Fruit fly (Drosophila melanogaster) Kc167 (cell line): ENCODE results near the gene CG33288.

ENCODE experiments used
- Myc ChIP-seq: fragments of >200 bp; optimal IDR thresholded peaks from 2 replicates; lab custom pipeline; 2017; ENCODE audit warnings: missing external identifiers
- Sin3A ChIP-seq: fragments of >200 bp; optimal IDR thresholded peaks from 2 replicates; lab custom pipeline; 2018; ENCODE audit warnings: missing external identifiers
- h ChIP-seq: fragments of >200 bp; optimal IDR thresholded peaks from 3 replicates; lab custom pipeline; 2018; ENCODE audit warnings: missing external identifiers
- insv ChIP-seq: fragments of >200 bp; optimal IDR thresholded peaks from 3 replicates; lab custom pipeline; 2018; ENCODE audit warnings: missing external identifiers
- psq ChIP-seq: fragments of >200 bp; optimal IDR thresholded peaks from 2 replicates; lab custom pipeline; 2017; ENCODE audit warnings: missing external identifiers
- ttk ChIP-seq: sonication (Bioruptor generic); optimal IDR thresholded peaks from 2 replicates; lab custom pipeline; 2017; ENCODE audit warnings: missing external identifiers

CG33288 gene

dm6 chr3L:21427490-21427889 is at the start of gene CG33288:
TSS of gene CG33288 (plus strand) at chr3L:21427790.
- no peak for TF ChIP-seq insv (lab: Kevin White, UChicago)
- TF ChIP-seq ttk (lab: Kevin White, UChicago): no peak
- no peak for TF ChIP-seq Sin3A
- no peak for TF ChIP-seq psq (lab: Kevin White, UChicago)
- no peak for TF ChIP-seq h (lab: Kevin White, UChicago)
- TF ChIP-seq Myc (lab: Kevin White, UChicago): no peak

dm6 chr3L:21380126-21380525 is 47.5 kb upstream of the CG33288 start:
- TF ChIP-seq insv (lab: Kevin White, UChicago) (no peak), psq (lab: Kevin White, UChicago) (no peak), h (lab: Kevin White, UChicago) (no peak), Sin3A (no peak), ttk (lab: Kevin White, UChicago) (no peak), Myc (lab: Kevin White, UChicago) (no peak)

dm6 chr3L:21380581-21381175 is 46.9 kb upstream of the CG33288 start:
- TF ChIP-seq Myc (lab: Kevin White, UChicago): no peak
- TF ChIP-seq insv (lab: Kevin White, UChicago): no peak
- no peak for TF ChIP-seq ttk (lab: Kevin White, UChicago)
- TF ChIP-seq psq (lab: Kevin White, UChicago): no peak
- TF ChIP-seq h (lab: Kevin White, UChicago): no peak
- TF ChIP-seq Sin3A: no peak

dm6 chr3L:21381746-21382145 is 45.8 kb upstream of the CG33288 start:
- no peak for TF ChIP-seq psq (lab: Kevin White, UChicago)
- no peak for TF ChIP-seq Myc (lab: Kevin White, UChicago)
- TF ChIP-seq insv (lab: Kevin White, UChicago): no peak
- no peak for TF ChIP-seq ttk (lab: Kevin White, UChicago)
- TF ChIP-seq Sin3A: no peak
- TF ChIP-seq h (lab: Kevin White, UChicago): no peak

- TF ChIP-seq insv (lab: Kevin White, UChicago) (no peak), Myc (lab: Kevin White, UChicago) (no peak)
Observed at dm6 chr3L:21382158-21382610, 45.4 kb upstream of the CG33288 start, which contains the start of gene rgn. TSS of gene rgn (plus strand) at chr3L:21382501.

dm6 chr3L:21383440-21383839 is 44.1 kb upstream of the CG33288 start:
- TF ChIP-seq ttk (lab: Kevin White, UChicago) (no peak), insv (lab: Kevin White, UChicago) (no peak), h (lab: Kevin White, UChicago) (no peak), Myc (lab: Kevin White, UChicago) (no peak), psq (lab: Kevin White, UChicago) (no peak)

- TF ChIP-seq h (lab: Kevin White, UChicago): no peak
- TF ChIP-seq ttk (lab: Kevin White, UChicago): no peak
- TF ChIP-seq Myc (lab: Kevin White, UChicago): no peak
- TF ChIP-seq Sin3A: no peak
- no peak for TF ChIP-seq insv (lab: Kevin White, UChicago)
- no peak for TF ChIP-seq psq (lab: Kevin White, UChicago)
Observed at dm6 chr3L:21385699-21386098, 41.9 kb upstream of the CG33288 start.

dm6 chr3L:21386917-21387316 is 40.7 kb upstream of the CG33288 start:
- TF ChIP-seq insv (lab: Kevin White, UChicago) (no peak), ttk (lab: Kevin White, UChicago) (no peak), Myc (lab: Kevin White, UChicago) (no peak), h (lab: Kevin White, UChicago) (no peak), psq (lab: Kevin White, UChicago) (no peak), Sin3A (no peak)

- TF ChIP-seq ttk (lab: Kevin White, UChicago) (no peak), insv (lab: Kevin White, UChicago) (no peak), Sin3A (no peak), Myc (lab: Kevin White, UChicago) (no peak), h (lab: Kevin White, UChicago) (no peak), psq (lab: Kevin White, UChicago) (no peak)
Observed at dm6 chr3L:21388824-21389223, 38.8 kb upstream of the CG33288 start.

DNA sequence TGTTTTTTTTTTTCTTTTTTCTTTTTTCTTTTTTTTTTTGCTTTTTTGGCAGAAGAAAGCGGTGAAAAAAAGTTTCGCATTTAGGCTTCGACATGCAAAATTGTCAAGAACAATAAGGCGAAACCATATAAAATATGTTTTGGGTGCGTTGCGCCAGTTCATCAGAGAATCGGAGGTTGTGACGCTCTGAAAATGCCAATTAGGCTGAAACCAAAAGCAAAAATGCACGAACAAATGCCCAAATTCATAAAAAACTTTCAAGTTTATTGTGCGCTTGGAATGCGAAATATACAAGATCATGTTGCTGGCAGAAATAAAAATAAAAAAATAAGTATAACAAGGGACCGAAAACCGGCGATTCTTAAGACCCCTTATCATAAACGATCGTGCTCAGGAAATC is 37.8 kb upstream of the CG33288 start:
- no peak for TF ChIP-seq h (lab: Kevin White, UChicago)
- no peak for TF ChIP-seq ttk (lab: Kevin White, UChicago)
- TF ChIP-seq psq (lab: Kevin White, UChicago): no peak
- no peak for TF ChIP-seq Sin3A
- TF ChIP-seq Myc (lab: Kevin White, UChicago): no peak
- TF ChIP-seq insv (lab: Kevin White, UChicago): no peak

DNA sequence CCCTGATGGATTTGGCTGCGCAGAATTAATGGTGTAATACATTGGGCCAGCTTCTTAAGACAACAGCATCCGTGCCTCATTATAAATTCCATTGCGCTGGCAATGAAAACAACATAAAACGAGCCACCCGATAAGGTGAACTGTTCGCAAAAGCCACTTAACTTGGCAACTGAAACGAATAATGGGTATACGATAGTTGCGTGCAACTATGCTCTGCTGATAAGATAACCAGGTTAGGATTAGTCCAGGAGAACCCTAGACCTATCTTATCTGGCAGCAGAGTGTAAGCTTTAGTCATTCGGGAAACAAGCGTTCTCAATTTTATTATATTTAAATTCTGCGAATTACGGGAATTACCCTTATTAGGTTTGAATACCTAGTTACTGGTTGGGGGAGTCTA is 37.2 kb upstream of the CG33288 start:
- TF ChIP-seq Myc (lab: Kevin White, UChicago): no peak

DNA sequence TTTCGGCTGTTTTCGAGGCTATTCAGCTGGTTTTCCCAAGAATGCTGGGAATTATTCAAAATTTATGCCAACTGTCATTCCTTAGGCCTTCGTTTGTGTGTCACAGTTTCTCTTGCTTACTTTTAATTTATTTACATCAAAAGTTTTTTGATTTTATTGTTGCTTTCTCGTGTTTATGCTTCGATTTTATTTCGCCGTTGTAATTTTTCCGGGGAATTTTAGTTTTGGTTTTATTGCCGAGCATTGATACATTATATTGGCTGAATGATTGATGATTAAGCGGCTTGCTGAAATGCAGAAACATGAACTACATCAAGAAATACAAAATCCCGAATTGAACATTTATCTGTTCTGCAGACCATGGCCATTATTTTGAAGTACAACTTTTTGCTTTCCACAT is 29.4 kb upstream of the CG33288 start:
- no peak for TF ChIP-seq Myc (lab: Kevin White, UChicago)
- no peak for TF ChIP-seq psq (lab: Kevin White, UChicago)
- TF ChIP-seq ttk (lab: Kevin White, UChicago): no peak
- no peak for TF ChIP-seq Sin3A
- no peak for TF ChIP-seq insv (lab: Kevin White, UChicago)
- TF ChIP-seq h (lab: Kevin White, UChicago): no peak
